Fruit fly (Drosophila melanogaster) whole organism, adult: ENCODE results near the gene org-1.

Experiments used
- CG12768 ChIP-seq: fragments of 200-800 bp; sonication (Bioruptor generic); optimal IDR thresholded peaks from 2 replicates; lab custom pipeline; 2017; ENCODE audit warnings: missing biosample characterization, missing genetic modification characterization, mild to moderate bottlenecking, moderate library complexity, missing genetic modification reagents
- CG5204 ChIP-seq: fragments of 200-800 bp; sonication (Bioruptor generic); optimal IDR thresholded peaks from 2 replicates; lab custom pipeline; 2016; ENCODE audit warnings: missing biosample characterization, missing genetic modification characterization
- Clk ChIP-seq: fragments of 200-800 bp; sonication (Bioruptor generic); optimal IDR thresholded peaks from 2 replicates; lab custom pipeline; 2017; ENCODE audit warnings: missing biosample characterization, missing genetic modification characterization
- Mnt ChIP-seq: fragments of 200-800 bp; sonication (Bioruptor generic); optimal IDR thresholded peaks from 2 replicates; lab custom pipeline; 2016; ENCODE audit warnings: missing biosample characterization, mild to moderate bottlenecking, missing genetic modification characterization
- bab1 ChIP-seq: fragments of 200-800 bp; sonication (Bioruptor generic); optimal IDR thresholded peaks from 3 replicates; lab custom pipeline; 2019; ENCODE audit warnings: missing biosample characterization, mild to moderate bottlenecking, missing genetic modification characterization, moderate library complexity
- ovo ChIP-seq: fragments of 200-800 bp; sonication (Bioruptor generic); optimal IDR thresholded peaks from 2 replicates; lab custom pipeline; 2016; ENCODE audit warnings: missing biosample characterization, missing genetic modification characterization

DNA sequence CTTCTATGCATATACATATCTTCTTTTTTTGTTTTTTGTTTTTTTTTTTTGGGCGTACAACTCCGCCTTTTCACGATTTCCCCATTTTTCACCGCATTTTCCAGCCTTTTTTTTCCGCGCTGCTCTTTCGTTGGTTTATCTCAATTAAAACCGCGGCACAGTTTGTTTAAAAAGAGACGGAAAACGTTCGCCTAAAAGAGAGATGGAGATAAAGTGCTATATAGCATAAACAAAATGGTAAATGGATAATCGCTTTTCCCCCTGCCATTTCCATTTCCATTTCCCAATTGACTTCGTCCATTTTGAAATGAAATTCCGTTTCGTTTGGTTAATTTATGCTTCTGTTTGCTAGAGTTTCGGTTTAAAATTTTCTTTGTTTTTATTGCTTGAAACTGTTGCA lies 7.7 kb downstream of the org-1 start:
- TF ChIP-seq CG5204 (no peak), ovo (GFP tag; lab: Kevin White, UChicago) (no peak), Mnt (no peak), bab1 (no peak), CG12768 (no peak), Clk (no peak)
